Fruit fly (Drosophila melanogaster) whole organism, embryonic: Measurements from ENCODE around the gene Wwox.

ENCODE experiments used
- Blimp-1 ChIP-seq: fragments of 200-800 bp; sonication (Bioruptor generic); optimal IDR thresholded peaks from 3 replicates; lab custom pipeline; 2018; ENCODE audit warnings: missing biosample characterization, missing genetic modification characterization, mild to moderate bottlenecking, moderate library complexity, missing genetic modification reagents
- Bteb2 ChIP-seq: fragments of 200-800 bp; sonication (Bioruptor generic); optimal IDR thresholded peaks from 2 replicates; lab custom pipeline; 2016; ENCODE audit warnings: missing biosample characterization, missing genetic modification characterization
- CG1024 ChIP-seq: fragments of 200-800 bp; sonication (Bioruptor generic); IDR thresholded peaks from 2 replicates; pipeline ENCODE4 v1.3.6; 2022; ENCODE audit warnings: missing biosample characterization, missing genetic modification characterization
- CG10366 ChIP-seq: fragments of 200-800 bp; sonication (Bioruptor generic); IDR thresholded peaks from 2 replicates; pipeline ENCODE4 v1.3.6; 2022; ENCODE audit warnings: missing biosample characterization, missing genetic modification characterization
- CG11085 ChIP-seq: fragments of 200-800 bp; sonication (Bioruptor generic); IDR thresholded peaks from 2 replicates; pipeline ENCODE4 v1.3.6; 2022; ENCODE audit warnings: missing biosample characterization, missing genetic modification characterization
- CG11560 ChIP-seq: fragments of 200-800 bp; sonication (Bioruptor generic); IDR thresholded peaks from 3 replicates; pipeline ENCODE4 v1.3.6; 2022; ENCODE audit warnings: missing biosample characterization, missing genetic modification characterization
- CG11723 ChIP-seq: fragments of 200-800 bp; sonication (Bioruptor generic); optimal IDR thresholded peaks from 2 replicates; lab custom pipeline; 2017; ENCODE audit warnings: missing biosample characterization, mild to moderate bottlenecking, missing genetic modification characterization
- CG12071 ChIP-seq: fragments of 200-800 bp; sonication (Bioruptor generic); optimal IDR thresholded peaks from 3 replicates; lab custom pipeline; 2018; ENCODE audit warnings: missing biosample characterization, mild to moderate bottlenecking, missing genetic modification characterization
- CG12104 ChIP-seq: fragments of 200-800 bp; sonication (Bioruptor generic); optimal IDR thresholded peaks from 3 replicates; lab custom pipeline; 2016; ENCODE audit warnings: missing biosample characterization, missing genetic modification characterization
- CG12659 ChIP-seq: fragments of 200-800 bp; sonication (Bioruptor generic); optimal IDR thresholded peaks from 3 replicates; lab custom pipeline; 2017; ENCODE audit warnings: mild to moderate bottlenecking, missing biosample characterization, missing genetic modification reagents, missing genetic modification characterization
- CG14860 ChIP-seq: fragments of 200-800 bp; sonication (Bioruptor generic); IDR thresholded peaks from 3 replicates; pipeline ENCODE4 v1.3.6; 2022; ENCODE audit warnings: missing biosample characterization, missing genetic modification characterization; ENCODE audit not compliant: partially characterized antibody
- CG15479 ChIP-seq: fragments of 200-800 bp; sonication (Bioruptor generic); optimal IDR thresholded peaks from 3 replicates; lab custom pipeline; 2019; ENCODE audit warnings: missing biosample characterization, mild to moderate bottlenecking, missing genetic modification characterization, moderate library complexity
- CG16779 ChIP-seq: fragments of 200-800 bp; sonication (Bioruptor generic); IDR thresholded peaks from 2 replicates; pipeline ENCODE4 v1.3.6; 2022; ENCODE audit warnings: missing biosample characterization, missing genetic modification characterization
- CG17186 ChIP-seq: fragments of 200-800 bp; sonication (Bioruptor generic); optimal IDR thresholded peaks from 3 replicates; lab custom pipeline; 2017; ENCODE audit warnings: missing biosample characterization, missing genetic modification reagents, missing genetic modification characterization
- CG2678 ChIP-seq: fragments of 200-800 bp; sonication (Bioruptor generic); optimal IDR thresholded peaks from 3 replicates; lab custom pipeline; 2019; ENCODE audit warnings: missing biosample characterization, mild to moderate bottlenecking, missing genetic modification characterization, moderate library complexity
- CG32772 ChIP-seq: fragments of 200-800 bp; sonication (Bioruptor generic); IDR thresholded peaks from 2 replicates; pipeline ENCODE4 v1.3.6; 2022; ENCODE audit warnings: missing biosample characterization, missing genetic modification characterization
- CG3281 ChIP-seq: fragments of 200-800 bp; sonication (Bioruptor generic); optimal IDR thresholded peaks from 3 replicates; lab custom pipeline; 2017; ENCODE audit warnings: missing biosample characterization, mild to moderate bottlenecking, missing genetic modification characterization
- CG34224 ChIP-seq: fragments of 200-800 bp; sonication (Bioruptor generic); IDR thresholded peaks from 3 replicates; pipeline ENCODE4 v1.3.6; 2022; ENCODE audit warnings: missing biosample characterization, missing genetic modification characterization; ENCODE audit not compliant: partially characterized antibody
- CG3838 ChIP-seq: fragments of 200-800 bp; sonication (Bioruptor generic); optimal IDR thresholded peaks from 3 replicates; lab custom pipeline; 2016; ENCODE audit warnings: missing biosample characterization, missing genetic modification characterization
- CG8290 ChIP-seq, 3 experiments: fragments of 200-800 bp; sonication (Bioruptor generic); optimal IDR thresholded peaks; 2 replicates each; lab custom pipeline; 2016 to 2019; ENCODE audit warnings: missing biosample characterization in 3 of 3, missing genetic modification characterization in 3 of 3, mild to moderate bottlenecking in 2 of 3, moderate library complexity in 1 of 3
- CG8388 ChIP-seq: fragments of 200-800 bp; sonication (Bioruptor generic); optimal IDR thresholded peaks from 2 replicates; lab custom pipeline; 2019; ENCODE audit warnings: missing biosample characterization, mild to moderate bottlenecking, missing genetic modification characterization, moderate library complexity
- CG9437 ChIP-seq: fragments of 200-800 bp; sonication (Bioruptor generic); optimal IDR thresholded peaks from 2 replicates; lab custom pipeline; 2018; ENCODE audit warnings: missing biosample characterization, mild to moderate bottlenecking, missing genetic modification characterization
- Ets97D ChIP-seq: fragments of 200-800 bp; sonication (Bioruptor generic); optimal IDR thresholded peaks from 3 replicates; lab custom pipeline; 2016; ENCODE audit warnings: missing biosample characterization, missing genetic modification characterization
- Gsc ChIP-seq: fragments of 200-800 bp; sonication (Bioruptor generic); IDR thresholded peaks from 2 replicates; pipeline ENCODE4 v1.3.6; 2022; ENCODE audit warnings: missing biosample characterization, missing genetic modification characterization
- HHEX ChIP-seq: fragments of 200-800 bp; sonication (Bioruptor generic); optimal IDR thresholded peaks from 3 replicates; lab custom pipeline; 2017; ENCODE audit warnings: missing biosample characterization, mild to moderate bottlenecking, missing genetic modification characterization, missing genetic modification reagents
- Lim3 ChIP-seq: fragments of 200-800 bp; sonication (Bioruptor generic); IDR thresholded peaks from 2 replicates; pipeline ENCODE4 v1.3.6; 2022; ENCODE audit warnings: missing biosample characterization, missing genetic modification characterization
- Nf-YB ChIP-seq: fragments of 200-800 bp; sonication (Bioruptor generic); optimal IDR thresholded peaks from 3 replicates; lab custom pipeline; 2019; ENCODE audit warnings: missing biosample characterization, mild to moderate bottlenecking, missing genetic modification characterization, moderate library complexity
- NfI ChIP-seq: fragments of 200-800 bp; sonication (Bioruptor generic); optimal IDR thresholded peaks from 3 replicates; lab custom pipeline; 2018; ENCODE audit warnings: missing biosample characterization, mild to moderate bottlenecking, missing genetic modification characterization, moderate library complexity
- Rx ChIP-seq: fragments of 200-800 bp; sonication (Bioruptor generic); IDR thresholded peaks from 2 replicates; pipeline ENCODE4 v1.3.6; 2022; ENCODE audit warnings: missing biosample characterization, missing genetic modification characterization
- Usf ChIP-seq: fragments of 200-800 bp; sonication (Bioruptor generic); optimal IDR thresholded peaks from 2 replicates; lab custom pipeline; 2017; ENCODE audit warnings: missing genotype, missing biosample characterization, missing genetic modification characterization
- ab ChIP-seq: fragments of 200-800 bp; sonication (Bioruptor generic); optimal IDR thresholded peaks from 2 replicates; lab custom pipeline; 2016; ENCODE audit warnings: missing biosample characterization, missing genetic modification characterization
- abd-A ChIP-seq: fragments of 200-800 bp; sonication (Bioruptor generic); optimal IDR thresholded peaks from 3 replicates; lab custom pipeline; 2019; ENCODE audit warnings: missing biosample characterization, mild to moderate bottlenecking, missing genetic modification characterization, moderate library complexity
- bowl ChIP-seq: fragments of 200-800 bp; sonication (Bioruptor generic); IDR thresholded peaks from 2 replicates; pipeline ENCODE4 v1.3.6; 2022; ENCODE audit warnings: missing biosample characterization, missing genetic modification characterization
- crp ChIP-seq, 2 experiments: fragments of 200-800 bp; sonication (Bioruptor generic); optimal IDR thresholded peaks; 2 replicates in 1 of 2; 3 replicates in 1 of 2; lab custom pipeline; 2017; ENCODE audit warnings: missing biosample characterization in 2 of 2, missing genetic modification characterization in 2 of 2, mild to moderate bottlenecking in 1 of 2, moderate library complexity in 1 of 2
- dati ChIP-seq: fragments of 200-800 bp; sonication (Bioruptor generic); IDR thresholded peaks from 2 replicates; pipeline ENCODE4 v1.3.6; 2022; ENCODE audit warnings: missing biosample characterization, missing genetic modification characterization
- dysf ChIP-seq: fragments of 200-800 bp; sonication (Bioruptor generic); IDR thresholded peaks from 3 replicates; pipeline ENCODE4 v1.3.6; 2022; ENCODE audit warnings: missing biosample characterization, missing genetic modification characterization
- fd3F ChIP-seq: fragments of 200-800 bp; sonication (Bioruptor generic); optimal IDR thresholded peaks from 2 replicates; lab custom pipeline; 2018; ENCODE audit warnings: missing biosample characterization, mild to moderate bottlenecking, missing genetic modification characterization, moderate library complexity
- fu2 ChIP-seq: fragments of 200-800 bp; sonication (Bioruptor generic); optimal IDR thresholded peaks from 2 replicates; lab custom pipeline; 2016; ENCODE audit warnings: missing biosample characterization, missing genetic modification characterization
- inv ChIP-seq: fragments of 200-800 bp; sonication (Bioruptor generic); IDR thresholded peaks from 2 replicates; pipeline ENCODE4 v1.3.6; 2022; ENCODE audit warnings: missing biosample characterization, missing genetic modification characterization; ENCODE audit not compliant: partially characterized antibody
- onecut ChIP-seq: fragments of 200-800 bp; sonication (Bioruptor generic); IDR thresholded peaks from 2 replicates; pipeline ENCODE4 v1.3.6; 2022; ENCODE audit warnings: missing biosample characterization, missing genetic modification characterization
- pita ChIP-seq: fragments of 200-800 bp; sonication (Bioruptor generic); optimal IDR thresholded peaks from 2 replicates; lab custom pipeline; 2017; ENCODE audit warnings: missing biosample characterization, mild to moderate bottlenecking, missing genetic modification characterization
- schlank ChIP-seq: fragments of 200-800 bp; sonication (Bioruptor generic); optimal IDR thresholded peaks from 2 replicates; lab custom pipeline; 2018; ENCODE audit warnings: missing biosample characterization, mild to moderate bottlenecking, missing genetic modification characterization
- sqz ChIP-seq: fragments of 200-800 bp; sonication (Bioruptor generic); optimal IDR thresholded peaks from 3 replicates; lab custom pipeline; 2018; ENCODE audit warnings: missing biosample characterization, mild to moderate bottlenecking, missing genetic modification characterization
- trh ChIP-seq: fragments of 200-800 bp; sonication (Bioruptor generic); optimal IDR thresholded peaks from 2 replicates; lab custom pipeline; 2016; ENCODE audit warnings: missing biosample characterization, missing genetic modification characterization
- wor ChIP-seq: fragments of 200-800 bp; sonication (Bioruptor generic); IDR thresholded peaks from 2 replicates; pipeline ENCODE4 v1.3.6; 2022; ENCODE audit warnings: missing biosample characterization, missing genetic modification characterization
- zen2 ChIP-seq: fragments of 200-800 bp; sonication (Bioruptor generic); IDR thresholded peaks from 3 replicates; pipeline ENCODE4 v1.3.6; 2022; ENCODE audit warnings: missing biosample characterization, missing genetic modification characterization; ENCODE audit not compliant: partially characterized antibody
- zfh1 ChIP-seq: fragments of 200-800 bp; sonication (Bioruptor generic); IDR thresholded peaks from 3 replicates; pipeline ENCODE4 v1.3.6; 2022; ENCODE audit warnings: missing biosample characterization, missing genetic modification characterization

The Wwox gene

DNA sequence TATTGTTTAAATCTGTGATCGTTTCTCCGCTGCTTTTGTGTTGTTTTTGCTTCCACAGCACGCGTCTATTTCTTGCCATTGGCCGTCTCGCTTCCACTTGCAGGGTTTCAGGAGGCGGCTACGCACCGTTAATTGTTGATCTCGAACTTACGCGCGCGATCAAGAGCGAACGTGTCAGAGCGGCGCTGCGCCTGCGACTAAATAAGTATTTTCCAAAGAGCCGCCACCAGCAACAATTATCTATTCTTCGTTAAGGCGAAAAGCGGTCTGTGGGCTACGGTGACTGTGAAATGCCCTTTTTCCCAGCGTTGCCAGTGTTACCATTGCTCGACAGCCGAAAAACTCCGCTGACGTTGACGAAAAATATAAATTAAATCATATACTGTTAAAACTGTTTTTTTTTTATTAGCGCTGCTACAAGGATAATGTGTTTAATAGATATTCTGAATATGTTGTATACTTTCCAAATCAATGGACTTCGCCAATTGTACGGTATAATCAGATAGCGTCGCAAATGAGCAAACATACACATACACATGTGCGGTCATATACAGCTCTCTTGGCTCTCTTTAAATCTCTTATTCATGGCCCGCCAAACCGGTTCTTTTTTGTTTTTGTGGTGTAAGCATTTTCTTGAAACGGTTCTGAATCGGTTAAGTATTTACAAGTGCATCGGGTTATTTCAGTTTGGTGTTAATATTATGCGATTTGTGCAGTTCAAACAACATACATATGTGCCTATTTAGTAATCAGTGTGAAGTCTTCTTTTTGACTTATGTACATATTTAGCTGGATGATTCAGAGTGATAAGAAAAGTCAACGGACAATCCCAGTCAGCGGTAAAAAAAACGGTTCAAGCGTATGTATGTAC is 9.9 kb downstream of the Wwox start, which contains the start of gene pes (continued):
- TF ChIP-seq CG17186 (GFP tag; lab: Kevin White, UChicago) = peak; percentile 58
- TF ChIP-seq zfh1 = no peak; the same call in 2 of the 3 replicates
- no peak for TF ChIP-seq CG11723 (GFP tag; lab: Kevin White, UChicago)
- TF ChIP-seq inv (GFP tag; lab: Robert Waterston, UW) = peak; percentile 43; the same call in 1 of the 2 replicates
- TF ChIP-seq CG12104 (GFP tag; lab: Kevin White, UChicago) = peak; percentile 85
- peak; percentile 91 for TF ChIP-seq Rx (GFP tag; lab: Robert Waterston, UW)
- peak; percentile 92 for TF ChIP-seq CG32772 (GFP tag; lab: Robert Waterston, UW)
- peak; percentile 79 for TF ChIP-seq Bteb2 (GFP tag; lab: Kevin White, UChicago)
- peak; percentile 90 for TF ChIP-seq wor
- peak; percentile 66 for TF ChIP-seq Usf (GFP tag; lab: Kevin White, UChicago)
- TF ChIP-seq CG11560 (tag; lab: Robert Waterston, UW) = no peak
- TF ChIP-seq CG15479 = peak; percentile 28
- peak; percentile 76; the same call in 1 of the 2 replicates for TF ChIP-seq Lim3 (GFP tag; lab: Robert Waterston, UW)
- TF ChIP-seq abd-A (tag; lab: Kevin White, UChicago) = peak; percentile 94
- TF ChIP-seq dysf (GFP tag; lab: Robert Waterston, UW) = peak; percentile 37; the same call in 1 of the 3 replicates
- no peak for TF ChIP-seq CG14860 (GFP tag; lab: Robert Waterston, UW)
- peak; percentile 93 for TF ChIP-seq HHEX (GFP tag; lab: Kevin White, UChicago)
- peak; percentile 96 for TF ChIP-seq CG3281 (GFP tag; lab: Kevin White, UChicago)
- no peak for TF ChIP-seq pita (GFP tag; lab: Kevin White, UChicago)
- peak; percentile 40 for TF ChIP-seq CG34224
- TF ChIP-seq fu2 = no peak
- peak; percentile 72 for TF ChIP-seq CG12071 (GFP tag; lab: Kevin White, UChicago)
- peak; percentile 94 for TF ChIP-seq CG10366 (GFP tag; lab: Robert Waterston, UW)
- TF ChIP-seq zen2 (GFP tag; lab: Robert Waterston, UW) = no peak
- TF ChIP-seq bowl (GFP tag; lab: Robert Waterston, UW) = 0 out of 2 replicates have a peak, but pooled peaks have one; percentile 50
- peak; percentile 97 for TF ChIP-seq CG2678 (tag; lab: Kevin White, UChicago)
- TF ChIP-seq CG12659 = peak; percentile 92
- peak; percentile 84 for TF ChIP-seq CG3838 (GFP tag; lab: Kevin White, UChicago)
- TF ChIP-seq CG1024 (GFP tag; lab: Robert Waterston, UW) = peak; percentile 56; the same call in 1 of the 2 replicates
- peak; percentile 84 for TF ChIP-seq fd3F
- TF ChIP-seq CG11085 (GFP tag; lab: Robert Waterston, UW) = peak; percentile 90
- TF ChIP-seq Ets97D = peak; percentile 64
- peak; percentile 85 for TF ChIP-seq onecut (GFP tag; lab: Robert Waterston, UW)
- TF ChIP-seq CG8290 (GFP tag; optimal IDR thresholded peaks at IDR 0.05; lab: Kevin White, UChicago) = peak; percentile 79
- TF ChIP-seq CG8290 (tag; optimal IDR thresholded peaks at IDR 0.05; lab: Kevin White, UChicago) = peak; percentile 62 to 69
- TF ChIP-seq CG9437 (GFP tag; lab: Kevin White, UChicago) = peak; percentile 52
- peak; percentile 80 for TF ChIP-seq CG16779 (GFP tag; lab: Robert Waterston, UW)
- no peak for TF ChIP-seq CG8388 (GFP tag; lab: Kevin White, UChicago)
- no peak for TF ChIP-seq trh (GFP tag; lab: Kevin White, UChicago)
- TF ChIP-seq Blimp-1 (GFP tag; lab: Kevin White, UChicago) = peak; percentile 87
- TF ChIP-seq sqz = peak; percentile 90
- TF ChIP-seq dati (GFP tag; lab: Robert Waterston, UW) = peak; percentile 41; the same call in 1 of the 2 replicates
- no peak for TF ChIP-seq ab
- TF ChIP-seq crp (GFP tag; optimal IDR thresholded peaks at IDR 0.05; lab: Kevin White, UChicago) = peak in 1 of 2 experiments; percentile 24
- TF ChIP-seq Gsc (GFP tag; lab: Robert Waterston, UW) = no peak
- TF ChIP-seq NfI (GFP tag; lab: Kevin White, UChicago) = peak; percentile 91
- peak; percentile 76 for TF ChIP-seq schlank
- no peak for TF ChIP-seq Nf-YB (GFP tag; lab: Kevin White, UChicago)
